Fruit fly (Drosophila melanogaster) whole organism, prepupa: ENCODE measurements around the gene CG31321.

Experiments
- CG10631 ChIP-seq: fragments of 200-800 bp; sonication (Bioruptor generic); optimal IDR thresholded peaks from 2 replicates; lab custom pipeline; 2016; ENCODE audit warnings: missing biosample characterization, missing genetic modification characterization
- CG10669 ChIP-seq: fragments of 200-800 bp; sonication (Bioruptor generic); optimal IDR thresholded peaks from 3 replicates; lab custom pipeline; 2018; ENCODE audit warnings: missing biosample characterization, mild to moderate bottlenecking, missing genetic modification characterization, moderate library complexity
- CG11762 ChIP-seq: fragments of 200-800 bp; sonication (Bioruptor generic); optimal IDR thresholded peaks from 3 replicates; lab custom pipeline; 2016; ENCODE audit warnings: missing biosample characterization, missing genetic modification characterization; ENCODE audit not compliant: insufficient read depth
- CG11902 ChIP-seq: fragments of 200-800 bp; sonication (Bioruptor generic); optimal IDR thresholded peaks from 3 replicates; lab custom pipeline; 2016; ENCODE audit warnings: missing biosample characterization, missing genetic modification characterization
- CG1621 ChIP-seq: fragments of 200-800 bp; sonication (Bioruptor generic); optimal IDR thresholded peaks from 3 replicates; lab custom pipeline; 2018; ENCODE audit warnings: missing biosample characterization, mild to moderate bottlenecking, missing genetic modification characterization
- CG16779 ChIP-seq: fragments of 200-800 bp; sonication (Bioruptor generic); optimal IDR thresholded peaks from 3 replicates; lab custom pipeline; 2017; ENCODE audit warnings: missing biosample characterization, mild to moderate bottlenecking, missing genetic modification characterization
- CG32006 ChIP-seq: fragments of 200-800 bp; sonication (Bioruptor generic); optimal IDR thresholded peaks from 3 replicates; lab custom pipeline; 2017; ENCODE audit warnings: missing biosample characterization, mild to moderate bottlenecking, missing genetic modification characterization
- CG34406 ChIP-seq: fragments of 200-800 bp; sonication (Bioruptor generic); optimal IDR thresholded peaks from 3 replicates; lab custom pipeline; 2016; ENCODE audit warnings: missing biosample characterization, missing genetic modification characterization
- CG3919 ChIP-seq: fragments of 200-800 bp; sonication (Bioruptor generic); optimal IDR thresholded peaks from 3 replicates; lab custom pipeline; 2016; ENCODE audit warnings: missing biosample characterization, missing genetic modification characterization
- CG4318 ChIP-seq: fragments of 200-800 bp; sonication (Bioruptor generic); optimal IDR thresholded peaks from 3 replicates; lab custom pipeline; 2017; ENCODE audit warnings: missing biosample characterization, mild to moderate bottlenecking, missing genetic modification characterization
- CG6276 ChIP-seq: fragments of 200-800 bp; sonication (Bioruptor generic); optimal IDR thresholded peaks from 2 replicates; lab custom pipeline; 2017; ENCODE audit warnings: missing biosample characterization, mild to moderate bottlenecking, missing genetic modification characterization
- CG6792 ChIP-seq: fragments of 200-800 bp; sonication (Bioruptor generic); optimal IDR thresholded peaks from 3 replicates; lab custom pipeline; 2016; ENCODE audit warnings: missing biosample characterization, missing genetic modification characterization
- CG6808 ChIP-seq: fragments of 200-800 bp; sonication (Bioruptor generic); optimal IDR thresholded peaks from 3 replicates; lab custom pipeline; 2017; ENCODE audit warnings: missing biosample characterization, missing genetic modification characterization, mild to moderate bottlenecking, moderate library complexity, missing genetic modification reagents
- CG6854 ChIP-seq: fragments of 200-800 bp; sonication (Bioruptor generic); optimal IDR thresholded peaks from 2 replicates; lab custom pipeline; 2017; ENCODE audit warnings: missing biosample characterization, mild to moderate bottlenecking, missing genetic modification characterization
- CG8119 ChIP-seq: fragments of 200-800 bp; sonication (Bioruptor generic); IDR thresholded peaks from 3 replicates; pipeline ENCODE4 v1.3.6; 2022; ENCODE audit warnings: missing biosample characterization, missing genetic modification characterization
- CG8319 ChIP-seq: fragments of 200-800 bp; sonication (Bioruptor generic); optimal IDR thresholded peaks from 3 replicates; lab custom pipeline; 2016; ENCODE audit warnings: missing biosample characterization, missing genetic modification characterization
- CG8632 ChIP-seq: fragments of 200-800 bp; sonication (Bioruptor generic); optimal IDR thresholded peaks from 3 replicates; lab custom pipeline; 2016; ENCODE audit warnings: missing biosample characterization, missing genetic modification characterization
- Eip78C ChIP-seq: fragments of 200-800 bp; sonication (Bioruptor generic); peaks from one replicate; lab custom pipeline; 2016; ENCODE audit warnings: missing biosample characterization, missing genetic modification characterization
- Eip93F ChIP-seq: fragments of 200-800 bp; sonication (Bioruptor generic); optimal IDR thresholded peaks from 2 replicates; lab custom pipeline; 2016; ENCODE audit warnings: missing biosample characterization, mild to moderate bottlenecking, missing genetic modification characterization
- Ets96B ChIP-seq: fragments of 200-800 bp; optimal IDR thresholded peaks from 2 replicates; lab custom pipeline; 2019; ENCODE audit warnings: missing biosample characterization, mild to moderate bottlenecking, missing genetic modification characterization, moderate library complexity
- Hr39 ChIP-seq: fragments of 200-800 bp; sonication (Bioruptor generic); optimal IDR thresholded peaks from 2 replicates; lab custom pipeline; 2016; ENCODE audit warnings: missing biosample characterization, missing genetic modification characterization
- Hr4 ChIP-seq: fragments of 200-800 bp; sonication (Bioruptor generic); optimal IDR thresholded peaks from 3 replicates; lab custom pipeline; 2016; ENCODE audit warnings: missing biosample characterization, missing genetic modification characterization
- OdsH ChIP-seq: fragments of 200-800 bp; sonication (Bioruptor generic); optimal IDR thresholded peaks from 3 replicates; lab custom pipeline; 2016; ENCODE audit warnings: missing biosample characterization, missing genetic modification characterization
- Smox ChIP-seq: fragments of 200-800 bp; sonication (Bioruptor generic); optimal IDR thresholded peaks from 3 replicates; lab custom pipeline; 2016; ENCODE audit warnings: missing biosample characterization, missing genetic modification characterization
- achi ChIP-seq: fragments of 200-800 bp; sonication (Bioruptor generic); optimal IDR thresholded peaks from 3 replicates; lab custom pipeline; 2016; ENCODE audit warnings: missing biosample characterization, missing genetic modification characterization
- dsx ChIP-seq: fragments of 200-800 bp; optimal IDR thresholded peaks from 3 replicates; lab custom pipeline; 2019; ENCODE audit warnings: missing biosample characterization, mild to moderate bottlenecking, missing genetic modification characterization, moderate library complexity; ENCODE audit not compliant: poor library complexity, severe bottlenecking
- esn ChIP-seq: fragments of 200-800 bp; sonication (Bioruptor generic); optimal IDR thresholded peaks from 2 replicates; lab custom pipeline; 2016; ENCODE audit warnings: missing biosample characterization, mild to moderate bottlenecking, missing genetic modification characterization, moderate library complexity
- fd85E ChIP-seq: fragments of 200-800 bp; sonication (Bioruptor generic); optimal IDR thresholded peaks from 3 replicates; lab custom pipeline; 2016; ENCODE audit warnings: missing biosample characterization, missing genetic modification characterization
- fkh ChIP-seq: fragments of 200-800 bp; sonication (Bioruptor generic); optimal IDR thresholded peaks from 3 replicates; lab custom pipeline; 2017; ENCODE audit warnings: missing biosample characterization, mild to moderate bottlenecking, missing genetic modification characterization, moderate library complexity
- net ChIP-seq: fragments of 200-800 bp; sonication (Bioruptor generic); optimal IDR thresholded peaks from 3 replicates; lab custom pipeline; 2016; ENCODE audit warnings: missing biosample characterization, missing genetic modification characterization
- pdm3 ChIP-seq: fragments of 200-800 bp; sonication (Bioruptor generic); optimal IDR thresholded peaks from 3 replicates; lab custom pipeline; 2016; ENCODE audit warnings: missing biosample characterization, missing genetic modification characterization
- salr ChIP-seq, 2 experiments: fragments of 200-800 bp; sonication (Bioruptor generic); optimal IDR thresholded peaks; 3 replicates each; lab custom pipeline; 2016 to 2018; ENCODE audit warnings: missing biosample characterization in 2 of 2, missing genetic modification characterization in 2 of 2, mild to moderate bottlenecking in 1 of 2
- ss ChIP-seq, 2 experiments: fragments of 200-800 bp; sonication (Bioruptor generic); optimal IDR thresholded peaks; 2 replicates in 1 of 2; 3 replicates in 1 of 2; lab custom pipeline; 2017 to 2018; ENCODE audit warnings: mild to moderate bottlenecking in 2 of 2, missing biosample characterization in 2 of 2, missing genetic modification characterization in 2 of 2, moderate library complexity in 1 of 2
- topi ChIP-seq: fragments of 200-800 bp; sonication (Bioruptor generic); optimal IDR thresholded peaks from 3 replicates; lab custom pipeline; 2016; ENCODE audit warnings: missing biosample characterization, missing genetic modification characterization
- vri ChIP-seq: fragments of 200-800 bp; sonication (Bioruptor generic); optimal IDR thresholded peaks from 3 replicates; lab custom pipeline; 2016; ENCODE audit warnings: missing biosample characterization, mild to moderate bottlenecking, missing genetic modification characterization

Gene CG31321

dm6 chr3R:14283754-14284421 lies 26.3 kb upstream of the CG31321 start (continued):
- TF ChIP-seq dsx (GFP tag; lab: Kevin White, UChicago) (peak; percentile 95), CG6792 (GFP tag; lab: Kevin White, UChicago) (peak; percentile 97), CG32006 (GFP tag; lab: Kevin White, UChicago) (peak; percentile 99), CG11902 (peak; percentile 96), CG16779 (tag; lab: Kevin White, UChicago) (peak; percentile 94), achi (GFP tag; lab: Kevin White, UChicago) (peak; percentile 97), CG10669 (GFP tag; lab: Kevin White, UChicago) (peak; percentile 96), CG8119 (GFP tag; lab: Robert Waterston, UW) (no peak), fd85E (GFP tag; lab: Kevin White, UChicago) (peak; percentile 88), Hr39 (GFP tag; lab: Kevin White, UChicago) (peak; percentile 97), Hr4 (GFP tag; lab: Kevin White, UChicago) (peak; percentile 99), ss (GFP tag; optimal IDR thresholded peaks at IDR 0.05; lab: Kevin White, UChicago) (peak; percentile 74 to 86), CG34406 (GFP tag; lab: Kevin White, UChicago) (peak; percentile 98), topi (GFP tag; lab: Kevin White, UChicago) (peak; percentile 98), CG10631 (GFP tag; lab: Kevin White, UChicago) (peak; percentile 98), Eip78C (GFP tag; lab: Kevin White, UChicago) (peak; percentile 100), CG6808 (GFP tag; lab: Kevin White, UChicago) (peak; percentile 92), CG4318 (GFP tag; lab: Kevin White, UChicago) (peak; percentile 98), CG6854 (GFP tag; lab: Kevin White, UChicago) (peak; percentile 92), OdsH (GFP tag; lab: Kevin White, UChicago) (peak; percentile 99), CG11762 (GFP tag; lab: Kevin White, UChicago) (peak; percentile 95), CG8632 (GFP tag; lab: Kevin White, UChicago) (peak; percentile 98)

dm6 chr3R:14284422-14284760 lies 25.8 kb upstream of the CG31321 start:
- TF ChIP-seq esn (GFP tag; lab: Kevin White, UChicago) (no peak), CG8319 (GFP tag; lab: Kevin White, UChicago) (no peak), fkh (peak; percentile 59), CG1621 (tag; lab: Kevin White, UChicago) (no peak), net (GFP tag; lab: Kevin White, UChicago) (no peak), CG10631 (GFP tag; lab: Kevin White, UChicago) (no peak), Ets96B (tag; lab: Kevin White, UChicago) (no peak), Hr4 (GFP tag; lab: Kevin White, UChicago) (peak; percentile 56), CG32006 (GFP tag; lab: Kevin White, UChicago) (peak; percentile 48), vri (GFP tag; lab: Kevin White, UChicago) (no peak), ss (GFP tag; optimal IDR thresholded peaks at IDR 0.05; lab: Kevin White, UChicago) (no peak), Eip78C (GFP tag; lab: Kevin White, UChicago) (no peak), CG3919 (GFP tag; lab: Kevin White, UChicago) (no peak), Smox (GFP tag; lab: Kevin White, UChicago) (no peak), Eip93F (GFP tag; lab: Kevin White, UChicago) (no peak), pdm3 (no peak), salr (GFP tag; optimal IDR thresholded peaks at IDR 0.05; lab: Kevin White, UChicago) (no peak), CG6276 (peak; percentile 12)
- TF ChIP-seq, all 60 proteins: peak for 4
